Worm (Caenorhabditis elegans): ENCODE results near the gene F29B9.5.

DNA sequence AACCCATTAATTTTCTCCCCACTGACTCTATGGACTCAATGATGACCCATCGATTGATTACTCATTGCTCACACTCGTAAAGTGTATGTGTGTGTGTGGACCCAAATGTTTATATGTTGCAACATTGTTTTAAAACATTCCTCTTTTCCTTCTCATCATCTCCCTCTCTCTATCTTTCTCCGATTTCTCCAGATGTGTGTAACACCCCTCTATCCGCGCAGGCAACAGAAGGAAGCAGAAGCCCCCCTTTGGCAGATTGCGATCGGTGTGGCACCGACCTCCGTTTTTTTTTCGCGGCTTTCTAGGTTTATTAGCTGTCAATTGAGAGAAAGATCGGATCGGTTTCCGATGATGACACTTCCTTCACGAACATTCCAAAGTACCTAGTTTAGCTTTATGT is 8.6 kb upstream of the F29B9.5 start:
- no peak for TF ChIP-seq lsy-2 (tag; optimal IDR thresholded peaks at IDR 0.05)
- TF ChIP-seq nhr-28 (tag; optimal IDR thresholded peaks at IDR 0.05) = no peak
- TF ChIP-seq unc-62 (GFP tag; optimal IDR thresholded peaks at IDR 0.05) = no peak
- TF ChIP-seq mab-5 (tag; optimal IDR thresholded peaks at IDR 0.05) = no peak
- TF ChIP-seq blmp-1 (tag; optimal IDR thresholded peaks at IDR 0.05) = no peak
- TF ChIP-seq nhr-12 (tag; optimal IDR thresholded peaks at IDR 0.05) = no peak
- TF ChIP-seq nhr-237 (tag; optimal IDR thresholded peaks at IDR 0.05) = no peak

Data from whole organism, mixed stage, embryonic.